Fruit fly (Drosophila melanogaster) whole organism, pupa: Measurements from ENCODE around the gene EndoGI.

Experiments used
- CG13204 ChIP-seq: fragments of 200-800 bp; sonication (Bioruptor generic); optimal IDR thresholded peaks from 2 replicates; lab custom pipeline; 2018; ENCODE audit warnings: missing biosample characterization, mild to moderate bottlenecking, missing genetic modification characterization, moderate library complexity
- CG8159 ChIP-seq: fragments of 200-800 bp; sonication (Bioruptor generic); optimal IDR thresholded peaks from 3 replicates; lab custom pipeline; 2018; ENCODE audit warnings: missing biosample characterization, mild to moderate bottlenecking, missing genetic modification characterization, moderate library complexity
- Pif1A ChIP-seq: fragments of 200-800 bp; sonication (Bioruptor generic); optimal IDR thresholded peaks from 3 replicates; lab custom pipeline; 2016; ENCODE audit warnings: missing biosample characterization, missing genetic modification characterization

DNA sequence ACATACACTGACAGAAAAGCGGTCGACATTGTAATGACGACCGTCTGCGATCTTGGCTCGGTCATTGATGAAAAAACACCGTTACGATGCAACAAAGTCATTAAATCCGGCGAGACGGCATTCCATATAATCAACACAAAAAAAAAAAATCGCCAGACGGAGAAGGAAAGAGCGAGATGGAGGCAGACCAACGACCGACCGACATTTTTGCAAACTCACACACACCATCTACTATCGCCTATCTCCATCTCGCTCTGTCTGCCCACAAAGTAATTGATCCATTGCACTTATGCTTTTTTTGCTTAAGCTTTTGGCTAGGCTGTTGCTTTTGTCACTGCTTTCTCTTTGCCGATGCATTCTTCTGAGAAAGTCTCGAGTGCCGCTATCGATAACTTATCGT lies 16.6 kb downstream of the EndoGI start:
- TF ChIP-seq CG8159 (tag; lab: Kevin White, UChicago), result no peak
- TF ChIP-seq CG13204, result no peak
- TF ChIP-seq Pif1A (GFP tag; lab: Kevin White, UChicago), result no peak
